Fruit fly (Drosophila melanogaster) whole organism, wandering third instar larva: Measurements from ENCODE around the gene CycY.

Source experiments
- Abd-B ChIP-seq: fragments of >200 bp; optimal IDR thresholded peaks from 2 replicates; lab custom pipeline; 2017; ENCODE audit warnings: missing biosample characterization, missing genetic modification characterization
- CG32264 ChIP-seq: fragments of 200-800 bp; sonication (Bioruptor generic); optimal IDR thresholded peaks from 2 replicates; lab custom pipeline; 2016; ENCODE audit warnings: missing biosample characterization, missing genetic modification characterization
- HLH106 ChIP-seq: fragments of 200-800 bp; optimal IDR thresholded peaks from 3 replicates; lab custom pipeline; 2019; ENCODE audit warnings: missing biosample characterization, mild to moderate bottlenecking, missing genetic modification characterization, moderate library complexity
- Hr78 ChIP-seq: fragments of >200 bp; optimal IDR thresholded peaks from 2 replicates; lab custom pipeline; 2017; ENCODE audit warnings: missing biosample characterization, missing genetic modification characterization
- Jra ChIP-seq: sonication (Bioruptor generic); optimal IDR thresholded peaks from 2 replicates; lab custom pipeline; 2016; ENCODE audit warnings: missing biosample characterization, missing genetic modification characterization
- OdsH ChIP-seq: fragments of 200-800 bp; sonication (Bioruptor generic); optimal IDR thresholded peaks from 2 replicates; lab custom pipeline; 2016; ENCODE audit warnings: missing biosample characterization, mild to moderate bottlenecking, missing genetic modification characterization
- Rel ChIP-seq, 2 experiments: fragments of 200-800 bp; sonication (Bioruptor generic) in 1 of 2; optimal IDR thresholded peaks; 2 replicates in 1 of 2; 3 replicates in 1 of 2; lab custom pipeline; 2016 to 2019; ENCODE audit warnings: mild to moderate bottlenecking in 2 of 2, missing biosample characterization in 2 of 2, missing genetic modification characterization in 2 of 2, moderate library complexity in 1 of 2
- Sp1 ChIP-seq: fragments of 200-800 bp; sonication (Bioruptor generic); optimal IDR thresholded peaks from 3 replicates; lab custom pipeline; 2019; ENCODE audit warnings: missing biosample characterization, mild to moderate bottlenecking, missing genetic modification characterization, moderate library complexity
- Vsx2 ChIP-seq: fragments of 200-300, 225-300 bp; sonication (Bioruptor generic); optimal IDR thresholded peaks from 2 replicates; lab custom pipeline; 2018; ENCODE audit warnings: missing biosample characterization, missing genetic modification characterization; ENCODE audit not compliant: partially characterized antibody
- ey ChIP-seq: fragments of 200-800 bp; sonication (Bioruptor generic); optimal IDR thresholded peaks from 2 replicates; lab custom pipeline; 2016; ENCODE audit warnings: missing biosample characterization, missing genetic modification characterization
- h ChIP-seq: fragments of 200-800 bp; sonication (Bioruptor generic); optimal IDR thresholded peaks from 3 replicates; lab custom pipeline; 2016; ENCODE audit warnings: missing biosample characterization, mild to moderate bottlenecking, missing genetic modification characterization
- sage ChIP-seq: fragments of 200-800 bp; sonication (Bioruptor generic); optimal IDR thresholded peaks from 2 replicates; lab custom pipeline; 2016; ENCODE audit warnings: missing biosample characterization, mild to moderate bottlenecking, missing genetic modification characterization
- tai ChIP-seq: sonication (Bioruptor generic); optimal IDR thresholded peaks from 2 replicates; lab custom pipeline; 2016; ENCODE audit warnings: missing biosample characterization, missing genetic modification characterization
- woc ChIP-seq: sonication (Bioruptor generic); optimal IDR thresholded peaks from 2 replicates; lab custom pipeline; 2016; ENCODE audit warnings: missing biosample characterization, mild to moderate bottlenecking, missing genetic modification characterization

dm6 chr2L:11808702-11809583 is 4.6 kb downstream of the CycY start, which contains the start of gene crol:
- TF ChIP-seq Hr78 (GFP tag; lab: Kevin White, UChicago): no peak
- TF ChIP-seq Vsx2 (GFP tag; lab: Kevin White, UChicago): peak; percentile 58
- no peak for TF ChIP-seq Abd-B
- no peak for TF ChIP-seq Jra (GFP tag; lab: Kevin White, UChicago)
- no peak for TF ChIP-seq Sp1 (GFP tag; lab: Kevin White, UChicago)
- peak; percentile 8 for TF ChIP-seq HLH106 (tag; lab: Kevin White, UChicago)
- no peak for TF ChIP-seq OdsH
- no peak for TF ChIP-seq sage (GFP tag; lab: Kevin White, UChicago)
- peak; percentile 29 for TF ChIP-seq h (GFP tag; lab: Kevin White, UChicago)
- no peak for TF ChIP-seq Rel (GFP tag; optimal IDR thresholded peaks at IDR 0.05; lab: Kevin White, UChicago)
- peak; percentile 95 for TF ChIP-seq Rel (tag; optimal IDR thresholded peaks at IDR 0.05; lab: Kevin White, UChicago)
- no peak for TF ChIP-seq tai
- no peak for TF ChIP-seq CG32264 (GFP tag; lab: Kevin White, UChicago)
- no peak for TF ChIP-seq ey (GFP tag; lab: Kevin White, UChicago)
- TF ChIP-seq woc (GFP tag; lab: Kevin White, UChicago): peak; percentile 76
